Fruit fly (Drosophila melanogaster): ENCODE data around the gene DNAlig3.

Gene DNAlig3

dm6 chr3R:12448889-12449314 is 47.3 kb upstream of the DNAlig3 start, which contains the start of gene CG18549 (continued):
- TF ChIP-seq Dll (GFP tag; IDR thresholded peaks at IDR 0.05; ENCODE audit: partially characterized antibody), result peak; percentile 90
- TF ChIP-seq CG2120 (GFP tag; optimal IDR thresholded peaks at IDR 0.05), result peak; percentile 100
- peak; percentile 100 for TF ChIP-seq Hmr (GFP tag; optimal IDR thresholded peaks at IDR 0.05)
- peak; percentile 100 for TF ChIP-seq gcm (GFP tag; optimal IDR thresholded peaks at IDR 0.05)
- peak; percentile 100 for TF ChIP-seq HLH3B (GFP tag; IDR thresholded peaks at IDR 0.05)
- peak; percentile 100 for TF ChIP-seq oc (tag; optimal IDR thresholded peaks at IDR 0.05)
- TF ChIP-seq PHDP (tag; optimal IDR thresholded peaks at IDR 0.05), result peak; percentile 100
- peak; percentile 100 for TF ChIP-seq CG2202 (tag; optimal IDR thresholded peaks at IDR 0.05)
- TF ChIP-seq CG12299 (tag; optimal IDR thresholded peaks at IDR 0.05), result peak; percentile 100
- TF ChIP-seq Rfx (GFP tag; IDR thresholded peaks at IDR 0.05), result peak; percentile 100
- TF ChIP-seq CG11398 (GFP tag; optimal IDR thresholded peaks at IDR 0.05), result peak; percentile 99
- TF ChIP-seq Sox102F (GFP tag; optimal IDR thresholded peaks at IDR 0.05), result peak; percentile 100
- TF ChIP-seq CG7963 (GFP tag; IDR thresholded peaks at IDR 0.05; ENCODE audit: partially characterized antibody), result peak; percentile 73; the same call in 2 of the 3 replicates
- no peak for TF ChIP-seq eve (GFP tag; optimal IDR thresholded peaks at IDR 0.05)
- TF ChIP-seq ara (GFP tag; IDR thresholded peaks at IDR 0.05), result peak; percentile 100
- TF ChIP-seq ro (GFP tag; IDR thresholded peaks at IDR 0.05), result peak; percentile 99
- peak; percentile 100 for TF ChIP-seq Abd-B (GFP tag; optimal IDR thresholded peaks at IDR 0.05)
- TF ChIP-seq CG9215 (GFP tag; IDR thresholded peaks at IDR 0.05), result peak; percentile 99
- TF ChIP-seq HLHmδ (GFP tag; optimal IDR thresholded peaks at IDR 0.05), result no peak
- peak; percentile 99 for TF ChIP-seq maf-S (GFP tag; optimal IDR thresholded peaks at IDR 0.05)
- peak; percentile 65 for TF ChIP-seq CG14860 (GFP tag; IDR thresholded peaks at IDR 0.05; ENCODE audit: partially characterized antibody)
- peak; percentile 100 for TF ChIP-seq CG10654 (GFP tag; optimal IDR thresholded peaks at IDR 0.05)
- peak; percentile 100 for TF ChIP-seq CG8388 (GFP tag; optimal IDR thresholded peaks at IDR 0.05)
- peak; percentile 100 for TF ChIP-seq HmgZ (tag; optimal IDR thresholded peaks at IDR 0.05)
- TF ChIP-seq gsb (GFP tag; IDR thresholded peaks at IDR 0.05), result peak; percentile 100
- peak; percentile 98 for TF ChIP-seq luna (GFP tag; optimal IDR thresholded peaks at IDR 0.05)
- TF ChIP-seq CG2889 (GFP tag; IDR thresholded peaks at IDR 0.05), result peak; percentile 99
- peak; percentile 100 for TF ChIP-seq CG11695 (GFP tag; IDR thresholded peaks at IDR 0.05)
- peak; percentile 100 for TF ChIP-seq dmrt11E (tag; optimal IDR thresholded peaks at IDR 0.05)
- peak; percentile 99 for TF ChIP-seq mam (GFP tag; optimal IDR thresholded peaks at IDR 0.05)
- peak; percentile 99 for TF ChIP-seq Mrtf (GFP tag; IDR thresholded peaks at IDR 0.05)
- peak; percentile 96 for TF ChIP-seq CG4282 (GFP tag; optimal IDR thresholded peaks at IDR 0.05)
- TF ChIP-seq Oaz (GFP tag; IDR thresholded peaks at IDR 0.05), result peak; percentile 100
- peak; percentile 100 for TF ChIP-seq CG7839 (tag; optimal IDR thresholded peaks at IDR 0.05)
- TF ChIP-seq CHES-1-like (GFP tag; optimal IDR thresholded peaks at IDR 0.05), result peak; percentile 99
- peak; percentile 100 for TF ChIP-seq Oli (tag; optimal IDR thresholded peaks at IDR 0.05)
- TF ChIP-seq CG17829 (tag; optimal IDR thresholded peaks at IDR 0.05), result peak; percentile 100
- peak; percentile 100 for TF ChIP-seq Sox100B (GFP tag; optimal IDR thresholded peaks at IDR 0.05)
- TF ChIP-seq Sry-δ (GFP tag; optimal IDR thresholded peaks at IDR 0.05), result peak; percentile 87
- TF ChIP-seq CG3281 (GFP tag; optimal IDR thresholded peaks at IDR 0.05), result peak; percentile 99
- peak; percentile 100 for TF ChIP-seq onecut (GFP tag; IDR thresholded peaks at IDR 0.05)
- peak; percentile 100 for TF ChIP-seq CG9817 (tag; optimal IDR thresholded peaks at IDR 0.05)
- TF ChIP-seq cas (GFP tag; IDR thresholded peaks at IDR 0.05), result peak; percentile 99
- TF ChIP-seq CG3847 (GFP tag; IDR thresholded peaks at IDR 0.05), result peak; percentile 100
- peak; percentile 98 for TF ChIP-seq zfh2 (GFP tag; optimal IDR thresholded peaks at IDR 0.05)
- peak; percentile 46 to 53 for TF ChIP-seq Trl (optimal IDR thresholded peaks at IDR 0.05)
- peak; percentile 99 for TF ChIP-seq Trl (GFP tag; optimal IDR thresholded peaks at IDR 0.05)
- peak; percentile 100 for TF ChIP-seq CG14014 (GFP tag; IDR thresholded peaks at IDR 0.05)
- TF ChIP-seq Camta (GFP tag; optimal IDR thresholded peaks at IDR 0.05), result peak; percentile 100
- peak; percentile 100 for TF ChIP-seq CG12391 (tag; optimal IDR thresholded peaks at IDR 0.05)
- peak; percentile 99 for TF ChIP-seq CG15696 (tag; optimal IDR thresholded peaks at IDR 0.05)

Measured in whole organism, embryonic.